Fruit fly (Drosophila melanogaster) Kc167 (cell line): ENCODE results near the gene alphaTub84B.

ENCODE experiments used
- Myc ChIP-seq: fragments of >200 bp; optimal IDR thresholded peaks from 2 replicates; lab custom pipeline; 2017; ENCODE audit warnings: missing external identifiers
- Sin3A ChIP-seq: fragments of >200 bp; optimal IDR thresholded peaks from 2 replicates; lab custom pipeline; 2018; ENCODE audit warnings: missing external identifiers
- h ChIP-seq: fragments of >200 bp; optimal IDR thresholded peaks from 3 replicates; lab custom pipeline; 2018; ENCODE audit warnings: missing external identifiers
- insv ChIP-seq: fragments of >200 bp; optimal IDR thresholded peaks from 3 replicates; lab custom pipeline; 2018; ENCODE audit warnings: missing external identifiers
- psq ChIP-seq: fragments of >200 bp; optimal IDR thresholded peaks from 2 replicates; lab custom pipeline; 2017; ENCODE audit warnings: missing external identifiers
- ttk ChIP-seq: sonication (Bioruptor generic); optimal IDR thresholded peaks from 2 replicates; lab custom pipeline; 2017; ENCODE audit warnings: missing external identifiers

DNA sequence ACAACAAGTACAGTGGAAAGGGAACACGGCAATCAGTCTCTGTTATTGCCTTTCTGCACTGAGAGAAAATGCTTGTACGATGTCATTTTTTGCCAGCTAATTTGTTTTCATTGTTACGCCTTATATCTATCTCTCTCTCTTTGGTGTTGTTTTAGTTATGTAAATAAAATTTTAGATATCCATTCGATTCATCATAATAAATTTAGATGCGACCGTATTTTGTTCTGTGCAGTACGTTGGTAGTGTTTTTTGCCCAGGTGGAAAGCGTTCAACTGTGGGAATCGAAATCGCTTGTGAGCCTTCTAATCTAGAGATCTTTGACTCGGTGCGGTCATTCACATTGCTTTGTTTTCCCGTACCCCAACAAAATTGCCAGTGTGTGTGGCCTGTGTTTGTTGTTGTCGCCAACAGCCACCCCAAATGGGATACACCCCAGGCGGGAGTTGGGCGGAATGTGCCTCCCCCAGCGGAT, 10.7 kb upstream of the alphaTub84B start:
- no peak for TF ChIP-seq psq (lab: Kevin White, UChicago)
- no peak for TF ChIP-seq h (lab: Kevin White, UChicago)
- TF ChIP-seq Sin3A, result no peak
- no peak for TF ChIP-seq Myc (lab: Kevin White, UChicago)
- peak; percentile 55 for TF ChIP-seq ttk
- TF ChIP-seq insv (lab: Kevin White, UChicago), result no peak
